Fruit fly (Drosophila melanogaster) whole organism, embryonic: ENCODE data around the gene CG43954.
A peak's percentile ranks its signal among the peaks of the same experiment; 100 is the strongest.

Source experiments
- B-H1 ChIP-seq: fragments of 200-800 bp; sonication (Bioruptor generic); IDR thresholded peaks from 3 replicates; pipeline ENCODE4 v1.3.6; 2022; ENCODE audit warnings: missing biosample characterization, missing genetic modification characterization
- Blimp-1 ChIP-seq: fragments of 200-800 bp; sonication (Bioruptor generic); optimal IDR thresholded peaks from 3 replicates; lab custom pipeline; 2018; ENCODE audit warnings: missing biosample characterization, missing genetic modification characterization, mild to moderate bottlenecking, moderate library complexity, missing genetic modification reagents
- Bteb2 ChIP-seq: fragments of 200-800 bp; sonication (Bioruptor generic); optimal IDR thresholded peaks from 2 replicates; lab custom pipeline; 2016; ENCODE audit warnings: missing biosample characterization, missing genetic modification characterization
- CG11085 ChIP-seq: fragments of 200-800 bp; sonication (Bioruptor generic); IDR thresholded peaks from 2 replicates; pipeline ENCODE4 v1.3.6; 2022; ENCODE audit warnings: missing biosample characterization, missing genetic modification characterization
- CG11723 ChIP-seq: fragments of 200-800 bp; sonication (Bioruptor generic); optimal IDR thresholded peaks from 2 replicates; lab custom pipeline; 2017; ENCODE audit warnings: missing biosample characterization, mild to moderate bottlenecking, missing genetic modification characterization
- CG12391 ChIP-seq: fragments of 200-800 bp; sonication (Bioruptor generic); optimal IDR thresholded peaks from 3 replicates; lab custom pipeline; 2018; ENCODE audit warnings: missing biosample characterization, mild to moderate bottlenecking, missing genetic modification characterization, moderate library complexity
- CG12744 ChIP-seq: fragments of 200-800 bp; sonication (Bioruptor generic); optimal IDR thresholded peaks from 2 replicates; lab custom pipeline; 2016; ENCODE audit warnings: missing biosample characterization, missing genetic modification characterization
- CG18599 ChIP-seq: fragments of 200-800 bp; sonication (Bioruptor generic); optimal IDR thresholded peaks from 3 replicates; lab custom pipeline; 2017; ENCODE audit warnings: missing biosample characterization, missing genetic modification characterization, mild to moderate bottlenecking, moderate library complexity, missing genetic modification reagents
- CG2712 ChIP-seq: fragments of 200-800 bp; optimal IDR thresholded peaks from 3 replicates; lab custom pipeline; 2019; ENCODE audit warnings: missing biosample characterization, mild to moderate bottlenecking, missing genetic modification characterization, moderate library complexity
- CG30020 ChIP-seq: fragments of 200-800 bp; optimal IDR thresholded peaks from 2 replicates; lab custom pipeline; 2019; ENCODE audit warnings: missing biosample characterization, mild to moderate bottlenecking, missing genetic modification characterization, moderate library complexity
- CG31388 ChIP-seq: fragments of 200-800 bp; sonication (Bioruptor generic); optimal IDR thresholded peaks from 2 replicates; lab custom pipeline; 2016; ENCODE audit warnings: missing biosample characterization, missing genetic modification characterization
- CG31441 ChIP-seq: fragments of 200-800 bp; sonication (Bioruptor generic); IDR thresholded peaks from 2 replicates; pipeline ENCODE4 v1.3.6; 2022; ENCODE audit warnings: missing biosample characterization, missing genetic modification characterization
- CG3281 ChIP-seq: fragments of 200-800 bp; sonication (Bioruptor generic); optimal IDR thresholded peaks from 3 replicates; lab custom pipeline; 2017; ENCODE audit warnings: missing biosample characterization, mild to moderate bottlenecking, missing genetic modification characterization
- CG34422 ChIP-seq: fragments of 200-800 bp; sonication (Bioruptor generic); IDR thresholded peaks from 3 replicates; pipeline ENCODE4 v1.3.6; 2022; ENCODE audit warnings: missing biosample characterization, missing genetic modification characterization
- CG4404 ChIP-seq: fragments of 200-800 bp; sonication (Bioruptor generic); IDR thresholded peaks from 2 replicates; pipeline ENCODE4 v1.3.6; 2022; ENCODE audit warnings: missing biosample characterization, missing genetic modification characterization
- CG4854 ChIP-seq: fragments of 200-800 bp; sonication (Bioruptor generic); optimal IDR thresholded peaks from 2 replicates; lab custom pipeline; 2016; ENCODE audit warnings: missing biosample characterization, missing genetic modification characterization, inconsistent platforms
- CG6791 ChIP-seq: fragments of 200-800 bp; sonication (Bioruptor generic); IDR thresholded peaks from 3 replicates; pipeline ENCODE4 v1.3.6; 2022; ENCODE audit warnings: missing biosample characterization, missing genetic modification characterization; ENCODE audit not compliant: partially characterized antibody
- CG7372 ChIP-seq: fragments of 200-800 bp; sonication (Bioruptor generic); IDR thresholded peaks from 2 replicates; pipeline ENCODE4 v1.3.6; 2022; ENCODE audit warnings: missing biosample characterization, missing genetic modification characterization
- Dll ChIP-seq: fragments of 200-800 bp; sonication (Bioruptor generic); IDR thresholded peaks from 4 replicates; pipeline ENCODE4 v1.3.6; 2022; ENCODE audit warnings: missing biosample characterization, missing genetic modification characterization; ENCODE audit not compliant: partially characterized antibody
- H15 ChIP-seq: fragments of 200-800 bp; sonication (Bioruptor generic); IDR thresholded peaks from 3 replicates; pipeline ENCODE4 v1.3.6; 2022; ENCODE audit warnings: missing biosample characterization, missing genetic modification characterization
- Hmr ChIP-seq: fragments of 200-800 bp; sonication (Bioruptor generic); optimal IDR thresholded peaks from 3 replicates; lab custom pipeline; 2017; ENCODE audit warnings: mild to moderate bottlenecking, missing biosample characterization, missing genetic modification reagents, missing genetic modification characterization
- Hmx ChIP-seq: fragments of 200-800 bp; sonication (Bioruptor generic); optimal IDR thresholded peaks from 2 replicates; lab custom pipeline; 2016; ENCODE audit warnings: missing biosample characterization, missing genetic modification characterization
- Hr39 ChIP-seq: fragments of >200 bp; optimal IDR thresholded peaks from 2 replicates; lab custom pipeline; 2017
- MTF-1 ChIP-seq: fragments of 200-800 bp; sonication (Bioruptor generic); optimal IDR thresholded peaks from 2 replicates; lab custom pipeline; 2018; ENCODE audit warnings: missing biosample characterization, mild to moderate bottlenecking, missing genetic modification characterization, borderline replicate concordance
- NC2α ChIP-seq: fragments of 200-800 bp; sonication (Bioruptor generic); optimal IDR thresholded peaks from 2 replicates; lab custom pipeline; 2016; ENCODE audit warnings: missing biosample characterization, missing genetic modification characterization
- Opbp ChIP-seq: fragments of 200-800 bp; sonication (Bioruptor generic); IDR thresholded peaks from 3 replicates; pipeline ENCODE4 v1.3.6; 2022; ENCODE audit warnings: missing biosample characterization, missing genetic modification characterization; ENCODE audit not compliant: partially characterized antibody
- Usf ChIP-seq: fragments of 200-800 bp; sonication (Bioruptor generic); optimal IDR thresholded peaks from 2 replicates; lab custom pipeline; 2017; ENCODE audit warnings: missing genotype, missing biosample characterization, missing genetic modification characterization
- bsh ChIP-seq, 2 experiments: fragments of 200-800 bp; sonication (Bioruptor generic); optimal IDR thresholded peaks; 2 replicates each; lab custom pipeline; 2017 to 2018; ENCODE audit warnings: mild to moderate bottlenecking in 2 of 2, missing biosample characterization in 2 of 2, missing genetic modification characterization in 2 of 2, moderate library complexity in 1 of 2
- btn ChIP-seq: fragments of 200-800 bp; sonication (Bioruptor generic); optimal IDR thresholded peaks from 2 replicates; lab custom pipeline; 2016; ENCODE audit warnings: missing biosample characterization, missing genetic modification characterization
- croc ChIP-seq: fragments of 200-800 bp; sonication (Bioruptor generic); conservative IDR thresholded peaks from 3 replicates; pipeline ENCODE4 v1.3.6; 2022; ENCODE audit warnings: missing biosample characterization, missing genetic modification characterization
- dan ChIP-seq: fragments of 200-800 bp; sonication (Bioruptor generic); IDR thresholded peaks from 2 replicates; pipeline ENCODE4 v1.3.6; 2022; ENCODE audit warnings: missing biosample characterization, missing genetic modification characterization
- en ChIP-seq: fragments of 200-800 bp; sonication (Bioruptor generic); optimal IDR thresholded peaks from 2 replicates; lab custom pipeline; 2016; ENCODE audit warnings: missing biosample characterization, missing genetic modification characterization
- eve ChIP-seq, 2 experiments: fragments of >200 bp; optimal IDR thresholded peaks; 2 replicates each; lab custom pipeline; 2017; ENCODE audit warnings: missing biosample characterization in 2 of 2, missing genetic modification characterization in 2 of 2
- ewg ChIP-seq: fragments of 200-800 bp; sonication (Bioruptor generic); optimal IDR thresholded peaks from 3 replicates; lab custom pipeline; 2017; ENCODE audit warnings: mild to moderate bottlenecking, missing biosample characterization, missing genetic modification reagents, missing genetic modification characterization
- fd102C ChIP-seq: fragments of 200-800 bp; sonication (Bioruptor generic); optimal IDR thresholded peaks from 2 replicates; lab custom pipeline; 2018; ENCODE audit warnings: missing biosample characterization, mild to moderate bottlenecking, missing genetic modification characterization, moderate library complexity
- grau ChIP-seq: fragments of 200-800 bp; optimal IDR thresholded peaks from 3 replicates; lab custom pipeline; 2019; ENCODE audit warnings: missing biosample characterization, mild to moderate bottlenecking, missing genetic modification characterization, moderate library complexity
- kah ChIP-seq: fragments of 200-800 bp; sonication (Bioruptor generic); optimal IDR thresholded peaks from 2 replicates; lab custom pipeline; 2018; ENCODE audit warnings: missing biosample characterization, mild to moderate bottlenecking, missing genetic modification characterization
- knrl ChIP-seq: fragments of 200-800 bp; sonication (Bioruptor generic); IDR thresholded peaks from 3 replicates; pipeline ENCODE4 v1.3.6; 2022; ENCODE audit warnings: missing biosample characterization, missing genetic modification characterization; ENCODE audit not compliant: partially characterized antibody
- mam ChIP-seq: fragments of 200-800 bp; sonication (Bioruptor generic); optimal IDR thresholded peaks from 3 replicates; lab custom pipeline; 2016; ENCODE audit warnings: missing biosample characterization, missing genetic modification characterization
- nmo ChIP-seq: fragments of 200-800 bp; sonication (Bioruptor generic); optimal IDR thresholded peaks from 2 replicates; lab custom pipeline; 2018; ENCODE audit warnings: missing biosample characterization, mild to moderate bottlenecking, missing genetic modification characterization, moderate library complexity
- otp ChIP-seq: fragments of 200-800 bp; sonication (Bioruptor generic); IDR thresholded peaks from 3 replicates; pipeline ENCODE4, ENCODE4 v1.3.6; 2022; ENCODE audit warnings: missing biosample characterization, missing genetic modification characterization
- p53 ChIP-seq: fragments of 200-800 bp; sonication (Bioruptor generic); optimal IDR thresholded peaks from 2 replicates; lab custom pipeline; 2016; ENCODE audit warnings: missing biosample characterization, missing genetic modification characterization
- prd ChIP-seq, 3 experiments: fragments of >200 bp in 2 of 3; fragments of 200-800 bp in 1 of 3; sonication (Bioruptor generic) in 1 of 3; optimal IDR thresholded peaks in 2 of 3; IDR thresholded peaks in 1 of 3; 2 replicates in 2 of 3; 3 replicates in 1 of 3; pipeline versions ENCODE4 v1.3.6 to Lab custom; 2017 to 2022; ENCODE audit warnings: missing biosample characterization in 1 of 3, missing genetic modification characterization in 1 of 3
- psq ChIP-seq: fragments of 200-800 bp; sonication (Bioruptor generic); optimal IDR thresholded peaks from 2 replicates; lab custom pipeline; 2017; ENCODE audit warnings: missing biosample characterization, missing genetic modification characterization
- shn ChIP-seq: fragments of 200-800 bp; sonication (Bioruptor generic); optimal IDR thresholded peaks from 3 replicates; lab custom pipeline; 2016; ENCODE audit warnings: missing biosample characterization, missing genetic modification characterization
- so ChIP-seq: fragments of 200-800 bp; sonication (Bioruptor generic); IDR thresholded peaks from 3 replicates; pipeline ENCODE4 v1.3.6; 2022; ENCODE audit warnings: missing biosample characterization, missing genetic modification characterization
- tll ChIP-seq, 2 experiments: fragments of 200-800 bp in 1 of 2; fragments of >200 bp in 1 of 2; sonication (Bioruptor generic) in 1 of 2; optimal IDR thresholded peaks; 2 replicates each; lab custom pipeline; 2017 to 2019; ENCODE audit warnings: missing biosample characterization in 2 of 2, missing genetic modification characterization in 2 of 2, mild to moderate bottlenecking in 1 of 2, moderate library complexity in 1 of 2
- tna ChIP-seq: fragments of 200-800 bp; sonication (Bioruptor generic); IDR thresholded peaks from 2 replicates; pipeline ENCODE4 v1.3.6; 2022; ENCODE audit warnings: missing biosample characterization, missing genetic modification characterization; ENCODE audit not compliant: partially characterized antibody
- twi ChIP-seq: fragments of 200-800 bp; optimal IDR thresholded peaks from 2 replicates; lab custom pipeline; 2019; ENCODE audit warnings: missing biosample characterization, mild to moderate bottlenecking, missing genetic modification characterization, moderate library complexity
- unpg ChIP-seq: fragments of 200-800 bp; sonication (Bioruptor generic); optimal IDR thresholded peaks from 3 replicates; lab custom pipeline; 2018; ENCODE audit warnings: missing biosample characterization, mild to moderate bottlenecking, missing genetic modification characterization, moderate library complexity

Gene CG43954

dm6 chr3L:16640509-16641068 lies 70.9 kb downstream of the CG43954 start (continued):
- TF ChIP-seq otp, result no peak
- TF ChIP-seq Bteb2 (GFP tag; lab: Kevin White, UChicago), result no peak
- TF ChIP-seq CG7372 (GFP tag; lab: Robert Waterston, UW), result no peak
- TF ChIP-seq Usf (GFP tag; lab: Kevin White, UChicago), result no peak
- no peak for TF ChIP-seq CG18599 (GFP tag; lab: Kevin White, UChicago)
- no peak for TF ChIP-seq B-H1 (GFP tag; lab: Robert Waterston, UW)
- TF ChIP-seq Hmr (GFP tag; lab: Kevin White, UChicago), result no peak
- no peak for TF ChIP-seq mam (GFP tag; lab: Kevin White, UChicago)
- no peak for TF ChIP-seq prd (optimal IDR thresholded peaks at IDR 0.05; lab: Kevin White, UChicago)
- TF ChIP-seq prd (GFP tag; IDR thresholded peaks at IDR 0.05; lab: Robert Waterston, UW), result no peak
- TF ChIP-seq CG31388 (GFP tag; lab: Kevin White, UChicago), result no peak
- TF ChIP-seq Hmx (GFP tag; lab: Kevin White, UChicago), result no peak
- no peak for TF ChIP-seq Dll (GFP tag; lab: Robert Waterston, UW)
- no peak for TF ChIP-seq nmo (GFP tag; lab: Kevin White, UChicago)
- TF ChIP-seq so (GFP tag; lab: Robert Waterston, UW), result no peak
- no peak for TF ChIP-seq kah
- TF ChIP-seq NC2α (GFP tag; lab: Kevin White, UChicago), result no peak
- TF ChIP-seq CG4854, result no peak
- peak; percentile 11 for TF ChIP-seq ewg (GFP tag; lab: Kevin White, UChicago)
- no peak for TF ChIP-seq eve (GFP tag; optimal IDR thresholded peaks at IDR 0.05; lab: Kevin White, UChicago)
- no peak for TF ChIP-seq CG30020
- peak; percentile 64 for TF ChIP-seq CG2712 (tag; lab: Kevin White, UChicago)
- no peak for TF ChIP-seq H15 (GFP tag; lab: Robert Waterston, UW)
- no peak for TF ChIP-seq shn (GFP tag; lab: Kevin White, UChicago)
- TF ChIP-seq psq, result no peak
- no peak for TF ChIP-seq CG11085 (GFP tag; lab: Robert Waterston, UW)
- TF ChIP-seq MTF-1 (GFP tag; lab: Kevin White, UChicago), result peak; percentile 47
- TF ChIP-seq grau (tag; lab: Kevin White, UChicago), result peak; percentile 7
- no peak for TF ChIP-seq CG34422
- peak; percentile 54 for TF ChIP-seq Blimp-1 (GFP tag; lab: Kevin White, UChicago)
- TF ChIP-seq tna, result no peak
- TF ChIP-seq en (GFP tag; lab: Kevin White, UChicago), result no peak
- no peak for TF ChIP-seq croc (GFP tag; lab: Robert Waterston, UW)
- TF ChIP-seq CG11723 (GFP tag; lab: Kevin White, UChicago), result no peak
- TF ChIP-seq p53 (GFP tag; lab: Kevin White, UChicago), result no peak
- TF ChIP-seq fd102C (GFP tag; lab: Kevin White, UChicago), result peak; percentile 76
- TF ChIP-seq btn, result no peak
- TF ChIP-seq CG6791 (GFP tag; lab: Robert Waterston, UW), result no peak
- peak; percentile 41 for TF ChIP-seq unpg (GFP tag; lab: Kevin White, UChicago)
- no peak for TF ChIP-seq dan
- peak in 1 of 2 experiments; percentile 52 for TF ChIP-seq bsh (GFP tag; optimal IDR thresholded peaks at IDR 0.05; lab: Kevin White, UChicago)
- no peak for TF ChIP-seq CG12744 (GFP tag; lab: Kevin White, UChicago)
- no peak for TF ChIP-seq CG3281 (GFP tag; lab: Kevin White, UChicago)
- TF ChIP-seq CG31441 (GFP tag; lab: Robert Waterston, UW), result peak; percentile 76
- TF ChIP-seq Opbp (GFP tag; lab: Robert Waterston, UW), result no peak
- TF ChIP-seq Hr39 (lab: Kevin White, UChicago), result no peak
- no peak for TF ChIP-seq knrl
- peak in 1 of 2 experiments; percentile 8 for TF ChIP-seq tll (GFP tag; optimal IDR thresholded peaks at IDR 0.05; lab: Kevin White, UChicago)
- TF ChIP-seq CG4404 (GFP tag; lab: Robert Waterston, UW), result no peak
- peak; percentile 35 for TF ChIP-seq CG12391 (tag; lab: Kevin White, UChicago)
- no peak for TF ChIP-seq twi
